Worm (Caenorhabditis elegans): Measurements from ENCODE around the gene Y47D3B.3.
A peak's percentile ranks its signal among the peaks of the same experiment; 100 is the strongest.

The Y47D3B.3 gene

ce11 chrIII:11443408-11443994 is 45.9 kb downstream of the Y47D3B.3 start:
- TF ChIP-seq elt-2 (tag; optimal IDR thresholded peaks at IDR 0.05) (peak; percentile 45), fkh-2 (tag; optimal IDR thresholded peaks at IDR 0.05) (no peak), ztf-11 (tag; optimal IDR thresholded peaks at IDR 0.05) (no peak), pha-4 (tag; optimal IDR thresholded peaks at IDR 0.05) (peak; percentile 37), fkh-10 (GFP tag; optimal IDR thresholded peaks at IDR 0.05) (no peak)

ce11 chrIII:11444796-11445386 is 47.3 kb downstream of the Y47D3B.3 start:
- TF ChIP-seq fkh-10 (GFP tag; optimal IDR thresholded peaks at IDR 0.05) (no peak), nhr-67 (tag; optimal IDR thresholded peaks at IDR 0.05) (no peak), nfya-1 (tag; optimal IDR thresholded peaks at IDR 0.05; ENCODE audit: insufficient read depth) (peak; percentile 56), daf-12 (tag; optimal IDR thresholded peaks at IDR 0.05) (no peak), ceh-9 (tag; optimal IDR thresholded peaks at IDR 0.05) (no peak), lin-39 (tag; optimal IDR thresholded peaks at IDR 0.05) (no peak), nhr-77 (tag; optimal IDR thresholded peaks at IDR 0.05) (no peak), elt-2 (tag; optimal IDR thresholded peaks at IDR 0.05) (peak; percentile 33), nhr-25 (tag; optimal IDR thresholded peaks at IDR 0.05) (peak; percentile 48), mdl-1 (tag; optimal IDR thresholded peaks at IDR 0.05) (no peak), skn-1 (tag; optimal IDR thresholded peaks at IDR 0.05) (no peak), egl-5 (tag; optimal IDR thresholded peaks at IDR 0.05) (no peak), ceh-28 (tag; optimal IDR thresholded peaks at IDR 0.05) (peak; percentile 69), ZK546.5 (tag; optimal IDR thresholded peaks at IDR 0.05) (no peak), lsy-12 (tag; optimal IDR thresholded peaks at IDR 0.05) (no peak), ztf-11 (tag; optimal IDR thresholded peaks at IDR 0.05) (no peak), pha-4 (tag; optimal IDR thresholded peaks at IDR 0.05) (peak; percentile 92)

ce11 chrIII:11446826-11447225 is 49.2 kb downstream of the Y47D3B.3 start:
- TF ChIP-seq ceh-28 (tag; optimal IDR thresholded peaks at IDR 0.05) (no peak), snpc-4 (tag; optimal IDR thresholded peaks at IDR 0.05) (no peak), ceh-9 (tag; optimal IDR thresholded peaks at IDR 0.05) (no peak), sea-2 (GFP tag; optimal IDR thresholded peaks at IDR 0.05) (no peak), nhr-12 (tag; optimal IDR thresholded peaks at IDR 0.05) (no peak), nhr-11 (tag; optimal IDR thresholded peaks at IDR 0.05) (no peak), ztf-4 (tag; optimal IDR thresholded peaks at IDR 0.05) (no peak), mml-1 (tag; optimal IDR thresholded peaks at IDR 0.05) (no peak), pqm-1 (tag; optimal IDR thresholded peaks at IDR 0.05) (no peak)

ce11 chrIII:11448330-11448729 is 50.7 kb downstream of the Y47D3B.3 start:
- peak; percentile 99 for TF ChIP-seq egl-5 (tag; optimal IDR thresholded peaks at IDR 0.05)
- TF ChIP-seq egl-27 (tag; optimal IDR thresholded peaks at IDR 0.05): no peak

ce11 chrIII:11451380-11451779 is 53.8 kb downstream of the Y47D3B.3 start:
- no peak for TF ChIP-seq unc-62 (GFP tag; optimal IDR thresholded peaks at IDR 0.05)
- peak; percentile 16 for TF ChIP-seq elt-2 (tag; optimal IDR thresholded peaks at IDR 0.05)
- no peak for TF ChIP-seq nhr-12 (tag; optimal IDR thresholded peaks at IDR 0.05)
